Worm (Caenorhabditis elegans) whole organism, young adult: ENCODE data around the gene ugt-62.

ENCODE experiments used
- B0035.1 ChIP-seq: sonication (generic microtip); optimal IDR thresholded peaks from 2 replicates; lab custom pipeline; 2016; ENCODE audit warnings: missing genetic modification characterization, mild to moderate bottlenecking, missing compliant biosample characterization, missing genotype, missing genetic modification reagents
- C17E4.6 ChIP-seq: fragments of 200-800 bp; sonication (Bioruptor generic); IDR thresholded peaks from 2 replicates; pipeline ENCODE4 v1.3.6; 2022; ENCODE audit warnings: missing genetic modification reagents, missing genetic modification characterization, missing compliant biosample characterization
- D2030.7 ChIP-seq: fragments of 200-800 bp; sonication (Bioruptor generic); IDR thresholded peaks from 2 replicates; pipeline ENCODE4 v1.3.6; 2022; ENCODE audit warnings: missing genetic modification reagents, missing genetic modification characterization, missing compliant biosample characterization
- F39B2.1 ChIP-seq: fragments of 200-800 bp; sonication (Bioruptor generic); IDR thresholded peaks from 2 replicates; pipeline ENCODE4 v1.3.6; 2022; ENCODE audit warnings: missing genetic modification reagents, missing genetic modification characterization, missing compliant biosample characterization
- F52B5.7 ChIP-seq: sonication (generic microtip); optimal IDR thresholded peaks from 2 replicates; lab custom pipeline; 2016; ENCODE audit warnings: mild to moderate bottlenecking, missing genetic modification characterization, missing compliant biosample characterization
- F57A8.1 ChIP-seq: fragments of 200-800 bp; sonication (Bioruptor generic); optimal IDR thresholded peaks from 2 replicates; lab custom pipeline; 2018; ENCODE audit warnings: mild to moderate bottlenecking, missing genetic modification characterization, moderate library complexity, missing compliant biosample characterization
- T07F8.4 ChIP-seq: sonication (generic microtip); optimal IDR thresholded peaks from 2 replicates; lab custom pipeline; 2016; ENCODE audit warnings: mild to moderate bottlenecking, missing genetic modification characterization, moderate library complexity, missing compliant biosample characterization
- T26A5.8 ChIP-seq: sonication (generic microtip); optimal IDR thresholded peaks from 2 replicates; lab custom pipeline; 2016; ENCODE audit warnings: missing genetic modification characterization, missing compliant biosample characterization
- Y95B8A.8 ChIP-seq: fragments of 200-800 bp; sonication (Bioruptor generic); IDR thresholded peaks from 2 replicates; pipeline ENCODE4 v1.3.6; 2022; ENCODE audit warnings: missing genetic modification reagents, missing genetic modification characterization, missing compliant biosample characterization
- akir-1 ChIP-seq: fragments of 200-800 bp; sonication (Bioruptor generic); optimal IDR thresholded peaks from 2 replicates; lab custom pipeline; 2018; ENCODE audit warnings: mild to moderate bottlenecking, missing genetic modification characterization, moderate library complexity, missing compliant biosample characterization
- aptf-3 ChIP-seq: fragments of 200-800 bp; sonication (Bioruptor generic); IDR thresholded peaks from 2 replicates; pipeline ENCODE4 v1.3.6; 2022; ENCODE audit warnings: missing genetic modification characterization, missing compliant biosample characterization
- attf-3 ChIP-seq: fragments of 200-800 bp; sonication (Bioruptor generic); conservative IDR thresholded peaks from 2 replicates; pipeline ENCODE4 v1.3.6; 2022; ENCODE audit warnings: missing genetic modification reagents, missing genetic modification characterization, missing compliant biosample characterization
- attf-6 ChIP-seq: fragments of 200-800 bp; sonication (Bioruptor generic); IDR thresholded peaks from 2 replicates; pipeline ENCODE4 v1.3.6; 2022; ENCODE audit warnings: missing genetic modification reagents, missing genetic modification characterization, missing compliant biosample characterization
- bed-1 ChIP-seq: fragments of 200-800 bp; sonication (Bioruptor generic); IDR thresholded peaks from 2 replicates; pipeline ENCODE4 v1.3.6; 2022; ENCODE audit warnings: missing genetic modification reagents, missing genetic modification characterization, missing compliant biosample characterization
- ceh-79 ChIP-seq: sonication (generic microtip); optimal IDR thresholded peaks from 2 replicates; lab custom pipeline; 2017; ENCODE audit warnings: mild to moderate bottlenecking, missing genetic modification characterization, missing compliant biosample characterization
- chd-7 ChIP-seq: sonication (generic microtip); optimal IDR thresholded peaks from 2 replicates; lab custom pipeline; 2016; ENCODE audit warnings: mild to moderate bottlenecking, missing genetic modification characterization, moderate library complexity, missing compliant biosample characterization
- efl-1 ChIP-seq: fragments of 150-350 bp; optimal IDR thresholded peaks from 2 replicates; lab custom pipeline; 2014; ENCODE audit warnings: missing biosample characterization, missing genetic modification reagents, missing genetic modification characterization
- gei-17 ChIP-seq: fragments of 200-800 bp; sonication (Bioruptor generic); optimal IDR thresholded peaks from 2 replicates; lab custom pipeline; 2018; ENCODE audit warnings: mild to moderate bottlenecking, missing genetic modification characterization, missing compliant biosample characterization
- him-1 ChIP-seq: sonication (generic microtip); optimal IDR thresholded peaks from 2 replicates; lab custom pipeline; 2016; ENCODE audit warnings: missing genotype, missing genetic modification reagents, missing genetic modification characterization, missing compliant biosample characterization
- hlh-12 ChIP-seq: sonication (generic microtip); optimal IDR thresholded peaks from 2 replicates; lab custom pipeline; 2016; ENCODE audit warnings: missing genetic modification characterization, missing compliant biosample characterization
- hmg-20 ChIP-seq: fragments of 200-800 bp; sonication (Bioruptor generic); IDR thresholded peaks from 2 replicates; pipeline ENCODE4 v1.3.6; 2022; ENCODE audit warnings: missing genetic modification reagents, missing genetic modification characterization, missing compliant biosample characterization
- lag-1 ChIP-seq: fragments of 200-800 bp; sonication (Bioruptor generic); IDR thresholded peaks from 2 replicates; pipeline ENCODE4 v1.3.6; 2022; ENCODE audit warnings: missing genetic modification reagents, missing genetic modification characterization, missing compliant biosample characterization
- lin-35 ChIP-seq, 3 experiments: fragments of 150-350 bp in 2 of 3; sonication (generic microtip) in 1 of 3; optimal IDR thresholded peaks; 2 replicates each; lab custom pipeline; 2014 to 2018; ENCODE audit warnings: missing biosample characterization in 3 of 3, missing genetic modification characterization in 3 of 3, missing genetic modification reagents in 3 of 3
- lin-40 ChIP-seq: sonication (generic microtip); optimal IDR thresholded peaks from 2 replicates; lab custom pipeline; 2016; ENCODE audit warnings: missing genetic modification characterization, mild to moderate bottlenecking, missing compliant biosample characterization, missing genotype, missing genetic modification reagents
- lin-54 ChIP-seq: fragments of 200-800 bp; sonication (Bioruptor generic); optimal IDR thresholded peaks from 2 replicates; lab custom pipeline; 2018; ENCODE audit warnings: mild to moderate bottlenecking, missing genetic modification characterization, missing compliant biosample characterization
- lsl-1 ChIP-seq: fragments of 200-800 bp; sonication (Bioruptor generic); optimal IDR thresholded peaks from 2 replicates; lab custom pipeline; 2018; ENCODE audit warnings: mild to moderate bottlenecking, missing genetic modification characterization, moderate library complexity, missing compliant biosample characterization
- lsy-27 ChIP-seq: sonication (generic microtip); optimal IDR thresholded peaks from 2 replicates; lab custom pipeline; 2017; ENCODE audit warnings: missing genetic modification characterization, mild to moderate bottlenecking, missing compliant biosample characterization, antibody characterized with exemption, missing genotype, borderline replicate concordance; ENCODE audit not compliant: insufficient read depth
- madf-10 ChIP-seq: sonication (generic microtip); optimal IDR thresholded peaks from 2 replicates; lab custom pipeline; 2016; ENCODE audit warnings: mild to moderate bottlenecking, missing genetic modification characterization, missing compliant biosample characterization
- madf-6 ChIP-seq: fragments of 200-800 bp; sonication (Bioruptor generic); IDR thresholded peaks from 2 replicates; pipeline ENCODE4 v1.3.6; 2022; ENCODE audit warnings: missing genetic modification reagents, missing genetic modification characterization, missing compliant biosample characterization
- mcd-1 ChIP-seq: fragments of 200-800 bp; sonication (Bioruptor generic); IDR thresholded peaks from 2 replicates; pipeline ENCODE4 v1.3.6; 2022; ENCODE audit warnings: missing genetic modification reagents, missing genetic modification characterization, missing compliant biosample characterization
- mes-4 ChIP-seq: sonication (generic microtip); optimal IDR thresholded peaks from 2 replicates; lab custom pipeline; 2016; ENCODE audit warnings: missing genotype, missing genetic modification characterization, missing compliant biosample characterization
- nfya-2 ChIP-seq: fragments of 200-800 bp; sonication (Bioruptor generic); IDR thresholded peaks from 2 replicates; pipeline ENCODE4 v1.3.6; 2022; ENCODE audit warnings: missing genetic modification reagents, missing genetic modification characterization, missing compliant biosample characterization
- nfyb-1 ChIP-seq: fragments of 200-800 bp; sonication (Bioruptor generic); IDR thresholded peaks from 2 replicates; pipeline ENCODE4 v1.3.6; 2022; ENCODE audit warnings: missing genetic modification reagents, missing genetic modification characterization, missing compliant biosample characterization
- rcor-1 ChIP-seq: fragments of 200-800 bp; sonication (Bioruptor generic); IDR thresholded peaks from 2 replicates; pipeline ENCODE4 v1.3.6; 2022; ENCODE audit warnings: missing genetic modification reagents, missing genetic modification characterization, missing compliant biosample characterization
- rpc-1 ChIP-seq, 2 experiments: fragments of 150-350 bp in 1 of 2; sonication (generic microtip) in 1 of 2; optimal IDR thresholded peaks; 2 replicates each; lab custom pipeline; 2014 to 2018; ENCODE audit warnings: missing biosample characterization in 1 of 2, missing genetic modification characterization in 1 of 2, missing genetic modification reagents in 1 of 2, missing genotype in 1 of 2
- snpc-1.1 ChIP-seq: sonication (generic microtip); optimal IDR thresholded peaks from 2 replicates; lab custom pipeline; 2017; ENCODE audit warnings: missing genetic modification characterization, mild to moderate bottlenecking, missing compliant biosample characterization, antibody characterized with exemption, moderate library complexity, missing genotype, missing genetic modification reagents; ENCODE audit not compliant: insufficient read depth
- snpc-3.4 ChIP-seq: sonication (generic microtip); optimal IDR thresholded peaks from 2 replicates; lab custom pipeline; 2017; ENCODE audit warnings: missing genetic modification characterization, mild to moderate bottlenecking, missing compliant biosample characterization, antibody characterized with exemption, moderate library complexity, missing genotype, missing genetic modification reagents
- snpc-4 ChIP-seq, 5 experiments: fragments of 150-350 bp in 1 of 5; sonication (generic microtip) in 4 of 5; optimal IDR thresholded peaks; 2 replicates each; lab custom pipeline; 2014 to 2018; ENCODE audit warnings: missing genetic modification characterization in 5 of 5, missing biosample characterization in 3 of 5, antibody characterized with exemption in 2 of 5, mild to moderate bottlenecking in 2 of 5, missing compliant biosample characterization in 2 of 5, missing genotype in 2 of 5, moderate library complexity in 2 of 5, missing genetic modification reagents in 1 of 5
- sptf-2 ChIP-seq: fragments of 200-800 bp; sonication (Bioruptor generic); optimal IDR thresholded peaks from 2 replicates; lab custom pipeline; 2018; ENCODE audit warnings: mild to moderate bottlenecking, missing genetic modification characterization, missing compliant biosample characterization
- unc-130 ChIP-seq: sonication (generic microtip); optimal IDR thresholded peaks from 2 replicates; lab custom pipeline; 2016; ENCODE audit warnings: missing genetic modification reagents, missing genetic modification characterization, missing compliant biosample characterization
- unc-62 ChIP-seq: fragments of 150-350 bp; optimal IDR thresholded peaks from 2 replicates; lab custom pipeline; 2014; ENCODE audit warnings: missing biosample characterization, missing genetic modification reagents, missing genetic modification characterization
- zim-3 ChIP-seq: sonication (generic microtip); optimal IDR thresholded peaks from 2 replicates; lab custom pipeline; 2017; ENCODE audit warnings: mild to moderate bottlenecking, missing genetic modification characterization, moderate library complexity, missing compliant biosample characterization
- ztf-18 ChIP-seq: sonication (generic microtip); optimal IDR thresholded peaks from 2 replicates; lab custom pipeline; 2016; ENCODE audit warnings: missing genotype, mild to moderate bottlenecking, missing genetic modification characterization, missing compliant biosample characterization
- ztf-22 ChIP-seq: fragments of 200-800 bp; sonication (Bioruptor generic); optimal IDR thresholded peaks from 2 replicates; lab custom pipeline; 2018; ENCODE audit warnings: mild to moderate bottlenecking, missing genetic modification characterization, moderate library complexity, missing compliant biosample characterization
- ztf-25 ChIP-seq: fragments of 200-800 bp; sonication (Bioruptor generic); IDR thresholded peaks from 2 replicates; pipeline ENCODE4 v1.3.6; 2022; ENCODE audit warnings: missing genetic modification reagents, missing genetic modification characterization, missing compliant biosample characterization
- ztf-28 ChIP-seq: fragments of 200-800 bp; sonication (Bioruptor generic); IDR thresholded peaks from 2 replicates; pipeline ENCODE4 v1.3.6; 2022; ENCODE audit warnings: missing genetic modification reagents, missing genetic modification characterization, missing compliant biosample characterization

The ugt-62 gene

ce11 chrIII:4488892-4489409 lies 51.5 kb downstream of the ugt-62 start, which contains the start of gene cpg-1 (continued):
- TF ChIP-seq B0035.1 (tag; lab: Kevin White, UChicago) = no peak
- TF ChIP-seq him-1 = peak; percentile 98
- peak; percentile 99 for TF ChIP-seq efl-1 (GFP tag; lab: Kevin White, UChicago)
- no peak for TF ChIP-seq F52B5.7 (tag; lab: Kevin White, UChicago)
- TF ChIP-seq C17E4.6 (GFP tag; lab: Robert Waterston, UW) = peak; percentile 98
- no peak for TF ChIP-seq sptf-2 (GFP tag; lab: Kevin White, UChicago)
- TF ChIP-seq F57A8.1 (GFP tag; lab: Kevin White, UChicago) = no peak
- no peak for TF ChIP-seq chd-7
- peak; percentile 29 for TF ChIP-seq mes-4
- peak; percentile 97 for TF ChIP-seq unc-130 (GFP tag; lab: Kevin White, UChicago)
- peak; percentile 98 for TF ChIP-seq rcor-1 (GFP tag; lab: Robert Waterston, UW)
- TF ChIP-seq snpc-3.4 = peak; percentile 97
- TF ChIP-seq F39B2.1 (GFP tag; lab: Robert Waterston, UW) = no peak
- no peak for TF ChIP-seq rpc-1 (optimal IDR thresholded peaks at IDR 0.05; lab: Kevin White, UChicago)
- TF ChIP-seq rpc-1 (tag; optimal IDR thresholded peaks at IDR 0.05; lab: Kevin White, UChicago) = peak; percentile 21
- peak; percentile 73 for TF ChIP-seq snpc-4 (GFP tag; optimal IDR thresholded peaks at IDR 0.05; lab: Kevin White, UChicago)
- peak; percentile 62 to 89 (median 80) for TF ChIP-seq snpc-4 (tag; optimal IDR thresholded peaks at IDR 0.05; lab: Kevin White, UChicago)
- TF ChIP-seq nfyb-1 (GFP tag; lab: Robert Waterston, UW) = peak; percentile 75
- peak; percentile 84 for TF ChIP-seq snpc-1.1 (tag; lab: Kevin White, UChicago)
- TF ChIP-seq ztf-18 (tag; lab: Kevin White, UChicago) = peak; percentile 100
- 0 out of 2 replicates have a peak, but pooled peaks have one; percentile 42 for TF ChIP-seq ztf-25 (GFP tag; lab: Robert Waterston, UW)
- peak; percentile 60; the same call in 1 of the 2 replicates for TF ChIP-seq hmg-20 (GFP tag; lab: Robert Waterston, UW)
- TF ChIP-seq bed-1 (GFP tag; lab: Robert Waterston, UW) = no peak
- peak; percentile 64 to 83 (median 78) for TF ChIP-seq lin-35 (GFP tag; optimal IDR thresholded peaks at IDR 0.05; lab: Kevin White, UChicago)
- TF ChIP-seq unc-62 (GFP tag; lab: Kevin White, UChicago) = no peak
- TF ChIP-seq ztf-28 (GFP tag; lab: Robert Waterston, UW) = peak; percentile 98
- TF ChIP-seq T07F8.4 (tag; lab: Kevin White, UChicago) = no peak
- no peak for TF ChIP-seq lsy-27 (tag; lab: Kevin White, UChicago)
- TF ChIP-seq lag-1 (GFP tag; lab: Robert Waterston, UW) = no peak
- TF ChIP-seq hlh-12 (tag; lab: Kevin White, UChicago) = no peak
- TF ChIP-seq madf-6 (GFP tag; lab: Robert Waterston, UW) = peak; percentile 100
- peak; percentile 97 for TF ChIP-seq lin-54 (GFP tag; lab: Kevin White, UChicago)
- TF ChIP-seq lin-40 (tag; lab: Kevin White, UChicago) = no peak
- peak; percentile 85 for TF ChIP-seq mcd-1
- no peak for TF ChIP-seq zim-3 (tag; lab: Kevin White, UChicago)
- TF ChIP-seq D2030.7 (GFP tag; lab: Robert Waterston, UW) = peak; percentile 100
- no peak for TF ChIP-seq aptf-3 (GFP tag; lab: Robert Waterston, UW)
- peak; percentile 91 for TF ChIP-seq attf-6
- TF ChIP-seq ztf-22 (GFP tag; lab: Kevin White, UChicago) = no peak
- peak; percentile 98 for TF ChIP-seq Y95B8A.8
- TF ChIP-seq ceh-79 (tag; lab: Kevin White, UChicago) = no peak
- no peak for TF ChIP-seq madf-10 (tag; lab: Kevin White, UChicago)
- TF ChIP-seq gei-17 (GFP tag; lab: Kevin White, UChicago) = no peak
- 0 out of 2 replicates have a peak, but pooled peaks have one; percentile 80 for TF ChIP-seq nfya-2 (GFP tag; lab: Robert Waterston, UW)
- TF ChIP-seq lsl-1 (GFP tag; lab: Kevin White, UChicago) = peak; percentile 100
- peak; percentile 74 for TF ChIP-seq attf-3
- TF ChIP-seq akir-1 (GFP tag; lab: Kevin White, UChicago) = no peak
- TF ChIP-seq T26A5.8 (tag; lab: Kevin White, UChicago) = no peak
